Worm (Caenorhabditis elegans) whole organism, L4/young adult: ENCODE results near the gene srsy-2.
A peak's percentile ranks its signal among the peaks of the same experiment; 100 is the strongest.

Experiments used
- W03F9.2 ChIP-seq: fragments of 150-350 bp; optimal IDR thresholded peaks from 2 replicates; lab custom pipeline; 2014; ENCODE audit warnings: missing biosample characterization, missing genetic modification characterization
- him-1 ChIP-seq: sonication (generic microtip); optimal IDR thresholded peaks from 2 replicates; lab custom pipeline; 2016; ENCODE audit warnings: missing genotype, missing genetic modification reagents, missing genetic modification characterization, missing compliant biosample characterization

Gene srsy-2

DNA sequence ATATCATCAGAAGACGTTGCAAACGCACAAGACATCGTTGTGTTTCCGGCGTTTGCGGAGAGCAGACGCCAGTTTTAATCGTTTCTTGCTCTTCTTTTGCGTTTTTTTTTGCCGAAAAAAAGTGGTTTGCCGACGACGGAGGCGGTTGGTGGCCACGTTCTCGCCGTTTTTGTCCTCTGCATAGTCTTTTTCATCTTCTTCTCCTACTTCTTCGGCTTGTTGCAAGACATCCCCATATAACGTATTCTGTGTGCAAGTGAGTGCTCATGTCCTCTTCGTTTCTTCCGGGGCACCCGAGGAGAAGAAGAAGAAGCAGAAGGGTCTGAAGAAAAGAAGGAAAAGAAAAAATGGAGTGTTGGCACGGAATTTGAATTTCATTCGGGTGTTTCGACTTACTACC, 51.9 kb downstream of the srsy-2 start:
- TF ChIP-seq W03F9.2 (tag; lab: Kevin White, UChicago) (no peak), him-1 (tag; lab: Kevin White, UChicago) (peak; percentile 13)
